Worm (Caenorhabditis elegans): Measurements from ENCODE around the gene cct-2.

DNA sequence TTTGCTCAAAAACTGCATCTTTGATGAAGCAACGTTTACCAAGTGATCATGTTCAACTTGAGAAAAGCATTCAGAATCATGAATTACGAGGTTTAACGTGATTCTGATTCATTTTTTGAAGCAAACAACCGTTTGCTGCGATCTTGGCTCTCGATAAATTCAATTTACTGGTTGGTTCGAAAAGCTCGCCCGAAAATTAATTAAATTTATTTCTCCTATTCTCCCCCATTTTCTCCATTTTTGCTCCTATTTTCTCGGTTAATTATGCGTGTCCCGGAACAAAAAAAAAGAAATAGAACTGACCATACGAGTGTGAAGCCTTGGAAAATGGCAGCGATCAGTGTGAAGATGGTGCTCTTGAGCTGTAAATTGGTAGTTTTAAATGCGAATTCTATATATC lies 29.4 kb downstream of the cct-2 start:
- no peak for TF ChIP-seq nhr-237 (tag; optimal IDR thresholded peaks at IDR 0.05)
- TF ChIP-seq hlh-1 (tag; optimal IDR thresholded peaks at IDR 0.05), result no peak
- TF ChIP-seq mep-1 (tag; optimal IDR thresholded peaks at IDR 0.05), result no peak
- TF ChIP-seq nhr-2 (tag; optimal IDR thresholded peaks at IDR 0.05), result no peak
- TF ChIP-seq flh-1 (GFP tag; optimal IDR thresholded peaks at IDR 0.05), result no peak

All from whole organism, mixed stage, embryonic.